Fruit fly (Drosophila melanogaster): ENCODE measurements around the gene kel.

kel gene

dm6 chr2L:18083956-18084355, 53.9 kb downstream of the kel start, which contains the start of gene CG31741:
CG31741 (plus strand) TSS chr2L:18084256.
- no peak for TF ChIP-seq CG12768 (GFP tag; optimal IDR thresholded peaks at IDR 0.05)
- no peak for TF ChIP-seq pad (GFP tag; optimal IDR thresholded peaks at IDR 0.05)
- TF ChIP-seq CG7045 (GFP tag; optimal IDR thresholded peaks at IDR 0.05) = no peak
- no peak for TF ChIP-seq Crg-1 (GFP tag; optimal IDR thresholded peaks at IDR 0.05)
- no peak for TF ChIP-seq CG1620 (GFP tag; optimal IDR thresholded peaks at IDR 0.05)
- no peak for TF ChIP-seq kay (GFP tag; ENCODE audit: borderline replicate concordance)
- TF ChIP-seq Mnt (GFP tag; optimal IDR thresholded peaks at IDR 0.05) = no peak
- no peak for TF ChIP-seq Hr96 (GFP tag; optimal IDR thresholded peaks at IDR 0.05)
- TF ChIP-seq CG14711 (tag; optimal IDR thresholded peaks at IDR 0.05) = no peak
- TF ChIP-seq cnc (optimal IDR thresholded peaks at IDR 0.05) = no peak
- TF ChIP-seq CG7101 (tag; optimal IDR thresholded peaks at IDR 0.05) = no peak
- TF ChIP-seq bab1 (GFP tag; optimal IDR thresholded peaks at IDR 0.05) = no peak
- no peak for TF ChIP-seq ovo (GFP tag; optimal IDR thresholded peaks at IDR 0.05)
- no peak for TF ChIP-seq cic (GFP tag; optimal IDR thresholded peaks at IDR 0.05)
- TF ChIP-seq CG33017 (tag; optimal IDR thresholded peaks at IDR 0.05) = no peak
- TF ChIP-seq Clk (GFP tag; optimal IDR thresholded peaks at IDR 0.05) = no peak
- no peak for TF ChIP-seq CG5204 (GFP tag; optimal IDR thresholded peaks at IDR 0.05)

- no peak for TF ChIP-seq Clk (GFP tag; optimal IDR thresholded peaks at IDR 0.05)
- TF ChIP-seq CG5204 (GFP tag; optimal IDR thresholded peaks at IDR 0.05) = no peak
- TF ChIP-seq toe (GFP tag; optimal IDR thresholded peaks at IDR 0.05) = no peak
- TF ChIP-seq Hr96 (GFP tag; optimal IDR thresholded peaks at IDR 0.05) = no peak
- no peak for TF ChIP-seq CG33017 (tag; optimal IDR thresholded peaks at IDR 0.05)
- TF ChIP-seq CG1620 (GFP tag; optimal IDR thresholded peaks at IDR 0.05) = no peak
- TF ChIP-seq CG12768 (GFP tag; optimal IDR thresholded peaks at IDR 0.05) = no peak
- no peak for TF ChIP-seq CG7101 (tag; optimal IDR thresholded peaks at IDR 0.05)
- no peak for TF ChIP-seq kay (GFP tag; ENCODE audit: borderline replicate concordance)
- TF ChIP-seq pad (GFP tag; optimal IDR thresholded peaks at IDR 0.05) = no peak
- TF ChIP-seq CG14711 (tag; optimal IDR thresholded peaks at IDR 0.05) = no peak
Observed at dm6 chr2L:18081328-18081727, 56.6 kb downstream of the kel start, which contains the start of gene ninaD. ninaD (plus strand) TSS chr2L:18081628.

Data from whole organism, adult.